Fruit fly (Drosophila melanogaster) whole organism, embryonic: ENCODE measurements around the gene CG17819.

ENCODE experiments used
- Bdp1 ChIP-seq: fragments of 200-800 bp; sonication (Bioruptor generic); optimal IDR thresholded peaks from 3 replicates; lab custom pipeline; 2016; ENCODE audit warnings: missing biosample characterization, missing genetic modification characterization
- CG10274 ChIP-seq: fragments of 200-800 bp; sonication (Bioruptor generic); optimal IDR thresholded peaks from 3 replicates; lab custom pipeline; 2017; ENCODE audit warnings: missing biosample characterization, mild to moderate bottlenecking, missing genetic modification characterization
- CG12104 ChIP-seq: fragments of 200-800 bp; sonication (Bioruptor generic); optimal IDR thresholded peaks from 3 replicates; lab custom pipeline; 2016; ENCODE audit warnings: missing biosample characterization, missing genetic modification characterization
- CG14014 ChIP-seq: fragments of 200-800 bp; sonication (Bioruptor generic); IDR thresholded peaks from 2 replicates; pipeline ENCODE4 v1.3.6; 2022; ENCODE audit warnings: missing biosample characterization, missing genetic modification characterization
- CG16779 ChIP-seq: fragments of 200-800 bp; sonication (Bioruptor generic); IDR thresholded peaks from 2 replicates; pipeline ENCODE4 v1.3.6; 2022; ENCODE audit warnings: missing biosample characterization, missing genetic modification characterization
- CG17912 ChIP-seq: fragments of 200-800 bp; sonication (Bioruptor generic); optimal IDR thresholded peaks from 2 replicates; lab custom pipeline; 2018; ENCODE audit warnings: missing biosample characterization, mild to moderate bottlenecking, missing genetic modification characterization
- CG2120 ChIP-seq: fragments of 200-800 bp; sonication (Bioruptor generic); optimal IDR thresholded peaks from 3 replicates; lab custom pipeline; 2016; ENCODE audit warnings: missing biosample characterization, missing genetic modification characterization
- CG2199 ChIP-seq: fragments of 200-800 bp; sonication (Bioruptor generic); IDR thresholded peaks from 3 replicates; pipeline ENCODE4 v1.3.6; 2022; ENCODE audit warnings: missing biosample characterization, missing genetic modification characterization
- CG32532 ChIP-seq: fragments of 200-800 bp; sonication (Bioruptor generic); IDR thresholded peaks from 2 replicates; pipeline ENCODE4 v1.3.6; 2022; ENCODE audit warnings: missing biosample characterization, missing genetic modification characterization
- CG33557 ChIP-seq: fragments of 200-800 bp; sonication (Bioruptor generic); optimal IDR thresholded peaks from 2 replicates; lab custom pipeline; 2019; ENCODE audit warnings: missing biosample characterization, mild to moderate bottlenecking, missing genetic modification characterization, moderate library complexity
- CG4820 ChIP-seq: fragments of 200-800 bp; sonication (Bioruptor generic); optimal IDR thresholded peaks from 3 replicates; lab custom pipeline; 2016; ENCODE audit warnings: missing biosample characterization, missing genetic modification characterization
- CG5953 ChIP-seq: fragments of 200-800 bp; sonication (Bioruptor generic); IDR thresholded peaks from 2 replicates; pipeline ENCODE4 v1.3.6; 2022; ENCODE audit warnings: missing biosample characterization, missing genetic modification characterization
- CG6791 ChIP-seq: fragments of 200-800 bp; sonication (Bioruptor generic); IDR thresholded peaks from 3 replicates; pipeline ENCODE4 v1.3.6; 2022; ENCODE audit warnings: missing biosample characterization, missing genetic modification characterization; ENCODE audit not compliant: partially characterized antibody
- CG7987 ChIP-seq: fragments of 200-800 bp; sonication (Bioruptor generic); optimal IDR thresholded peaks from 2 replicates; lab custom pipeline; 2018; ENCODE audit warnings: missing biosample characterization, mild to moderate bottlenecking, missing genetic modification characterization, moderate library complexity
- CG9797 ChIP-seq: fragments of 200-800 bp; sonication (Bioruptor generic); optimal IDR thresholded peaks from 3 replicates; lab custom pipeline; 2018; ENCODE audit warnings: missing biosample characterization, mild to moderate bottlenecking, missing genetic modification characterization
- Dfd ChIP-seq, 2 experiments: fragments of >200 bp; optimal IDR thresholded peaks; 2 replicates each; lab custom pipeline; 2017; ENCODE audit warnings: missing biosample characterization in 2 of 2, missing genetic modification characterization in 2 of 2
- ERR ChIP-seq: fragments of 200-800 bp; sonication (Bioruptor generic); optimal IDR thresholded peaks from 2 replicates; lab custom pipeline; 2016; ENCODE audit warnings: missing biosample characterization, missing genetic modification characterization
- Ets65A ChIP-seq: fragments of 200-800 bp; sonication (Bioruptor generic); peaks from one replicate; lab custom pipeline; 2016; ENCODE audit warnings: missing biosample characterization, missing genetic modification characterization
- HLH3B ChIP-seq: fragments of 200-800 bp; sonication (Bioruptor generic); IDR thresholded peaks from 2 replicates; pipeline ENCODE4 v1.3.6; 2022; ENCODE audit warnings: missing biosample characterization, missing genetic modification characterization
- HmgZ ChIP-seq: fragments of 200-800 bp; sonication (Bioruptor generic); optimal IDR thresholded peaks from 2 replicates; lab custom pipeline; 2018; ENCODE audit warnings: missing biosample characterization, mild to moderate bottlenecking, missing genetic modification characterization
- Max ChIP-seq: fragments of 200-800 bp; sonication (Bioruptor generic); optimal IDR thresholded peaks from 2 replicates; lab custom pipeline; 2016; ENCODE audit warnings: missing biosample characterization, mild to moderate bottlenecking, missing genetic modification characterization
- NK7.1 ChIP-seq: fragments of 200-800 bp; sonication (Bioruptor generic); optimal IDR thresholded peaks from 3 replicates; lab custom pipeline; 2016; ENCODE audit warnings: missing biosample characterization, missing genetic modification characterization
- Nf-YB ChIP-seq: fragments of 200-800 bp; sonication (Bioruptor generic); optimal IDR thresholded peaks from 3 replicates; lab custom pipeline; 2019; ENCODE audit warnings: missing biosample characterization, mild to moderate bottlenecking, missing genetic modification characterization, moderate library complexity
- Opbp ChIP-seq: fragments of 200-800 bp; sonication (Bioruptor generic); IDR thresholded peaks from 3 replicates; pipeline ENCODE4 v1.3.6; 2022; ENCODE audit warnings: missing biosample characterization, missing genetic modification characterization; ENCODE audit not compliant: partially characterized antibody
- Six4 ChIP-seq: fragments of 200-800 bp; sonication (Bioruptor generic); optimal IDR thresholded peaks from 2 replicates; lab custom pipeline; 2016; ENCODE audit warnings: missing biosample characterization, missing genetic modification characterization
- Sry-β ChIP-seq: fragments of 200-800 bp; sonication (Bioruptor generic); optimal IDR thresholded peaks from 2 replicates; lab custom pipeline; 2018; ENCODE audit warnings: missing biosample characterization, mild to moderate bottlenecking, missing genetic modification characterization, moderate library complexity
- Usf ChIP-seq: fragments of 200-800 bp; sonication (Bioruptor generic); optimal IDR thresholded peaks from 2 replicates; lab custom pipeline; 2017; ENCODE audit warnings: missing genotype, missing biosample characterization, missing genetic modification characterization
- ac ChIP-seq: fragments of 200-800 bp; sonication (Bioruptor generic); optimal IDR thresholded peaks from 3 replicates; lab custom pipeline; 2017; ENCODE audit warnings: missing biosample characterization, mild to moderate bottlenecking, missing genetic modification characterization
- bigmax ChIP-seq: fragments of 200-800 bp; sonication (Bioruptor generic); optimal IDR thresholded peaks from 2 replicates; lab custom pipeline; 2018; ENCODE audit warnings: missing biosample characterization, mild to moderate bottlenecking, missing genetic modification characterization
- bsh ChIP-seq, 2 experiments: fragments of 200-800 bp; sonication (Bioruptor generic); optimal IDR thresholded peaks; 2 replicates each; lab custom pipeline; 2017 to 2018; ENCODE audit warnings: mild to moderate bottlenecking in 2 of 2, missing biosample characterization in 2 of 2, missing genetic modification characterization in 2 of 2, moderate library complexity in 1 of 2
- cas ChIP-seq: fragments of 200-800 bp; sonication (Bioruptor generic); IDR thresholded peaks from 2 replicates; pipeline ENCODE4 v1.3.6; 2022; ENCODE audit warnings: missing biosample characterization, missing genetic modification characterization
- chif ChIP-seq, 2 experiments: fragments of 200-800 bp; sonication (Bioruptor generic); optimal IDR thresholded peaks; 3 replicates each; lab custom pipeline; 2016; ENCODE audit warnings: missing biosample characterization in 2 of 2, missing genetic modification characterization in 2 of 2
- dimm ChIP-seq: fragments of 200-800 bp; sonication (Bioruptor generic); IDR thresholded peaks from 2 replicates; pipeline ENCODE4 v1.3.6; 2022; ENCODE audit warnings: missing biosample characterization, missing genetic modification characterization
- gt ChIP-seq: fragments of 200-800 bp; sonication (Bioruptor generic); IDR thresholded peaks from 2 replicates; pipeline ENCODE4 v1.3.6; 2022; ENCODE audit warnings: missing biosample characterization, missing genetic modification characterization
- her ChIP-seq: fragments of 200-800 bp; sonication (Bioruptor generic); optimal IDR thresholded peaks from 2 replicates; lab custom pipeline; 2016; ENCODE audit warnings: missing biosample characterization, missing genetic modification characterization
- kah ChIP-seq: fragments of 200-800 bp; sonication (Bioruptor generic); optimal IDR thresholded peaks from 2 replicates; lab custom pipeline; 2018; ENCODE audit warnings: missing biosample characterization, mild to moderate bottlenecking, missing genetic modification characterization
- lola ChIP-seq, 3 experiments: fragments of >200 bp in 2 of 3; fragments of 200-800 bp in 1 of 3; sonication (Bioruptor generic) in 1 of 3; optimal IDR thresholded peaks; 2 replicates each; lab custom pipeline; 2017 to 2019; ENCODE audit warnings: missing biosample characterization in 3 of 3, missing genetic modification characterization in 3 of 3, mild to moderate bottlenecking in 1 of 3, moderate library complexity in 1 of 3
- nerfin-2 ChIP-seq: fragments of 200-800 bp; sonication (Bioruptor generic); IDR thresholded peaks from 2 replicates; pipeline ENCODE4 v1.3.6; 2022; ENCODE audit warnings: missing biosample characterization, missing genetic modification characterization; ENCODE audit not compliant: partially characterized antibody
- onecut ChIP-seq: fragments of 200-800 bp; sonication (Bioruptor generic); IDR thresholded peaks from 2 replicates; pipeline ENCODE4 v1.3.6; 2022; ENCODE audit warnings: missing biosample characterization, missing genetic modification characterization
- otp ChIP-seq: fragments of 200-800 bp; sonication (Bioruptor generic); IDR thresholded peaks from 3 replicates; pipeline ENCODE4, ENCODE4 v1.3.6; 2022; ENCODE audit warnings: missing biosample characterization, missing genetic modification characterization
- pb ChIP-seq: fragments of 200-800 bp; sonication (Bioruptor generic); optimal IDR thresholded peaks from 3 replicates; lab custom pipeline; 2016; ENCODE audit warnings: missing biosample characterization, missing genetic modification characterization
- phol ChIP-seq: fragments of 200-800 bp; sonication (Bioruptor generic); optimal IDR thresholded peaks from 3 replicates; lab custom pipeline; 2018; ENCODE audit warnings: missing biosample characterization, mild to moderate bottlenecking, missing genetic modification characterization, moderate library complexity
- pum ChIP-seq: fragments of 200-800 bp; sonication (Bioruptor generic); optimal IDR thresholded peaks from 2 replicates; lab custom pipeline; 2016; ENCODE audit warnings: missing biosample characterization, missing genetic modification characterization
- row ChIP-seq: fragments of 200-800 bp; sonication (Bioruptor generic); IDR thresholded peaks from 3 replicates; pipeline ENCODE4 v1.3.6; 2022; ENCODE audit warnings: missing biosample characterization, missing genetic modification characterization
- sim ChIP-seq: fragments of 200-800 bp; sonication (Bioruptor generic); IDR thresholded peaks from 2 replicates; pipeline ENCODE4 v1.3.6; 2022; ENCODE audit warnings: missing biosample characterization, missing genetic modification characterization
- slou ChIP-seq: fragments of 200-800 bp; sonication (Bioruptor generic); optimal IDR thresholded peaks from 3 replicates; lab custom pipeline; 2016; ENCODE audit warnings: missing biosample characterization, missing genetic modification characterization
- sug ChIP-seq: fragments of 200-800 bp; optimal IDR thresholded peaks from 2 replicates; lab custom pipeline; 2019; ENCODE audit warnings: missing biosample characterization, mild to moderate bottlenecking, missing genetic modification characterization, moderate library complexity
- tll ChIP-seq, 2 experiments: fragments of 200-800 bp in 1 of 2; fragments of >200 bp in 1 of 2; sonication (Bioruptor generic) in 1 of 2; optimal IDR thresholded peaks; 2 replicates each; lab custom pipeline; 2017 to 2019; ENCODE audit warnings: missing biosample characterization in 2 of 2, missing genetic modification characterization in 2 of 2, mild to moderate bottlenecking in 1 of 2, moderate library complexity in 1 of 2
- tna ChIP-seq: fragments of 200-800 bp; sonication (Bioruptor generic); IDR thresholded peaks from 2 replicates; pipeline ENCODE4 v1.3.6; 2022; ENCODE audit warnings: missing biosample characterization, missing genetic modification characterization; ENCODE audit not compliant: partially characterized antibody
- toy ChIP-seq: fragments of 200-800 bp; sonication (Bioruptor generic); IDR thresholded peaks from 2 replicates; pipeline ENCODE4 v1.3.6; 2022; ENCODE audit warnings: missing biosample characterization, missing genetic modification characterization
- trh ChIP-seq: fragments of 200-800 bp; sonication (Bioruptor generic); optimal IDR thresholded peaks from 2 replicates; lab custom pipeline; 2016; ENCODE audit warnings: missing biosample characterization, missing genetic modification characterization
- unpg ChIP-seq: fragments of 200-800 bp; sonication (Bioruptor generic); optimal IDR thresholded peaks from 3 replicates; lab custom pipeline; 2018; ENCODE audit warnings: missing biosample characterization, mild to moderate bottlenecking, missing genetic modification characterization, moderate library complexity

The CG17819 gene

dm6 chr3R:21855469-21855826 is 29.9 kb downstream of the CG17819 start (continued):
- TF ChIP-seq HmgZ (tag; lab: Kevin White, UChicago) (no peak), dimm (GFP tag; lab: Robert Waterston, UW) (no peak), Bdp1 (peak; percentile 12), bsh (GFP tag; optimal IDR thresholded peaks at IDR 0.05; lab: Kevin White, UChicago) (no peak), HLH3B (GFP tag; lab: Robert Waterston, UW) (0 out of 2 replicates have a peak, but pooled peaks have one; percentile 9), CG33557 (GFP tag; lab: Kevin White, UChicago) (no peak), tna (GFP tag; lab: Robert Waterston, UW) (no peak), onecut (GFP tag; lab: Robert Waterston, UW) (no peak), nerfin-2 (GFP tag; lab: Robert Waterston, UW) (no peak), sim (GFP tag; lab: Robert Waterston, UW) (peak; percentile 20; the same call in 1 of the 2 replicates), Dfd (GFP tag; optimal IDR thresholded peaks at IDR 0.05; lab: Kevin White, UChicago) (no peak), CG10274 (GFP tag; lab: Kevin White, UChicago) (no peak), Nf-YB (GFP tag; lab: Kevin White, UChicago) (no peak), CG17912 (no peak), trh (GFP tag; lab: Kevin White, UChicago) (no peak), CG5953 (GFP tag; lab: Robert Waterston, UW) (no peak), her (no peak), lola (GFP tag; optimal IDR thresholded peaks at IDR 0.05; lab: Kevin White, UChicago) (no peak), bigmax (no peak), row (GFP tag; lab: Robert Waterston, UW) (no peak), unpg (GFP tag; lab: Kevin White, UChicago) (no peak), CG12104 (GFP tag; lab: Kevin White, UChicago) (no peak), ac (GFP tag; lab: Kevin White, UChicago) (peak; percentile 13), Max (GFP tag; lab: Kevin White, UChicago) (no peak), CG4820 (GFP tag; lab: Kevin White, UChicago) (no peak), cas (no peak), sug (no peak), tll (GFP tag; optimal IDR thresholded peaks at IDR 0.05; lab: Kevin White, UChicago) (no peak), kah (GFP tag; lab: Kevin White, UChicago) (no peak), otp (GFP tag; lab: Robert Waterston, UW) (no peak), NK7.1 (no peak), phol (tag; lab: Kevin White, UChicago) (no peak), CG16779 (GFP tag; lab: Robert Waterston, UW) (no peak), CG6791 (no peak), toy (GFP tag; lab: Robert Waterston, UW) (no peak), CG2199 (GFP tag; lab: Robert Waterston, UW) (no peak), CG14014 (no peak), ERR (GFP tag; lab: Kevin White, UChicago) (no peak), Opbp (GFP tag; lab: Robert Waterston, UW) (peak; percentile 33; the same call in 1 of the 3 replicates), slou (GFP tag; lab: Kevin White, UChicago) (no peak), CG2120 (GFP tag; lab: Kevin White, UChicago) (no peak), pum (GFP tag; lab: Kevin White, UChicago) (no peak), chif (GFP tag; optimal IDR thresholded peaks at IDR 0.05; lab: Kevin White, UChicago) (no peak), Ets65A (GFP tag; lab: Kevin White, UChicago) (no peak), Six4 (GFP tag; lab: Kevin White, UChicago) (no peak), pb (no peak), CG7987 (GFP tag; lab: Kevin White, UChicago) (no peak), CG32532 (no peak), CG9797 (GFP tag; lab: Kevin White, UChicago) (no peak), Sry-β (GFP tag; lab: Kevin White, UChicago) (no peak), gt (GFP tag; lab: Robert Waterston, UW) (no peak), Usf (no peak)
